In genomic region chrV:19178896-19179295, ce11 we compare ENCODE assay signal across 3 worm cellular contexts.
A peak's percentile ranks its signal among the peaks of the same experiment; 100 is the strongest.
TF ChIP-seq lines count a peak whose summit lies in the region.

No protein-coding gene starts in this region.

TF ChIP-seq in whole organism, L1 larva, 84 proteins besides CTCF, POLR2A, EP300 and RAD21:
- TF ChIP-seq nhr-20 (tag; optimal IDR thresholded peaks at IDR 0.05; lab: Kevin White, UChicago) (no peak), nhr-85 (tag; lab: Kevin White, UChicago) (peak; percentile 17), F16B12.6 (tag; optimal IDR thresholded peaks at IDR 0.05; lab: Kevin White, UChicago) (no peak), lin-14 (GFP tag; optimal IDR thresholded peaks at IDR 0.05; lab: Kevin White, UChicago) (peak; percentile 5), efl-1 (optimal IDR thresholded peaks at IDR 0.05; lab: Kevin White, UChicago) (no peak), efl-1 (GFP tag; optimal IDR thresholded peaks at IDR 0.05 in 1 of 2; lab: Kevin White, UChicago) (peak in 1 of 2 experiments; percentile 49), C34B4.2 (tag; optimal IDR thresholded peaks at IDR 0.05; lab: Kevin White, UChicago) (no peak)
TF ChIP-seq in whole organism, L1 larva: peak in this region for 3.

TF ChIP-seq in whole organism, late embryonic, 69 proteins besides CTCF, POLR2A, EP300 and RAD21:
- no peak for TF ChIP-seq ceh-24 (tag; optimal IDR thresholded peaks at IDR 0.05; lab: Kevin White, UChicago)
- TF ChIP-seq unc-42 (tag; optimal IDR thresholded peaks at IDR 0.05; lab: Kevin White, UChicago), result peak; percentile 57
TF ChIP-seq in whole organism, late embryonic: peak in this region for 1.

TF ChIP-seq in whole organism, mixed stage, embryonic, 35 proteins besides CTCF, POLR2A, EP300 and RAD21:
- TF ChIP-seq mep-1 (tag; optimal IDR thresholded peaks at IDR 0.05; lab: Kevin White, UChicago), result no peak
- peak; percentile 70 for TF ChIP-seq ces-1 (GFP tag; optimal IDR thresholded peaks at IDR 0.05; lab: Kevin White, UChicago)
